Worm (Caenorhabditis elegans): Measurements from ENCODE around the gene Y62F5A.10.
A peak's percentile ranks its signal among the peaks of the same experiment; 100 is the strongest.

Gene Y62F5A.10

ce11 chrII:11537115-11537514 is 15.7 kb downstream of the Y62F5A.10 start:
- TF ChIP-seq nhr-23 (tag; optimal IDR thresholded peaks at IDR 0.05): peak; percentile 15
- TF ChIP-seq ztf-4 (tag; optimal IDR thresholded peaks at IDR 0.05): no peak

ce11 chrII:11537606-11538016 is 16.2 kb downstream of the Y62F5A.10 start:
- TF ChIP-seq nfya-1 (tag; optimal IDR thresholded peaks at IDR 0.05; ENCODE audit: insufficient read depth): no peak
- TF ChIP-seq elt-3 (tag; optimal IDR thresholded peaks at IDR 0.05): no peak
- no peak for TF ChIP-seq ceh-82 (tag; optimal IDR thresholded peaks at IDR 0.05)
- no peak for TF ChIP-seq pha-4 (tag; optimal IDR thresholded peaks at IDR 0.05)
- no peak for TF ChIP-seq jun-1 (tag; optimal IDR thresholded peaks at IDR 0.05)
- TF ChIP-seq unc-62 (GFP tag; optimal IDR thresholded peaks at IDR 0.05): no peak
- TF ChIP-seq nhr-77 (tag; optimal IDR thresholded peaks at IDR 0.05): no peak
- TF ChIP-seq elt-1 (tag; optimal IDR thresholded peaks at IDR 0.05): no peak
- no peak for TF ChIP-seq hmg-11 (tag; optimal IDR thresholded peaks at IDR 0.05)
- TF ChIP-seq eor-1 (tag; optimal IDR thresholded peaks at IDR 0.05): no peak
- TF ChIP-seq mdl-1 (tag; optimal IDR thresholded peaks at IDR 0.05): no peak
- no peak for TF ChIP-seq snpc-4 (tag; optimal IDR thresholded peaks at IDR 0.05)
- no peak for TF ChIP-seq elt-2 (tag; optimal IDR thresholded peaks at IDR 0.05)
- no peak for TF ChIP-seq zag-1 (tag; optimal IDR thresholded peaks at IDR 0.05)
- no peak for TF ChIP-seq nhr-11 (tag; optimal IDR thresholded peaks at IDR 0.05)

ce11 chrII:11538741-11539140 is 17.3 kb downstream of the Y62F5A.10 start, which contains the start of gene Y62F5A.9:
Gene Y62F5A.9 (minus strand): TSS chrII:11538841.
- TF ChIP-seq eor-1 (tag; optimal IDR thresholded peaks at IDR 0.05) (no peak), nhr-43 (tag; optimal IDR thresholded peaks at IDR 0.05; ENCODE audit: poor library complexity, severe bottlenecking) (no peak), nhr-237 (tag; optimal IDR thresholded peaks at IDR 0.05) (no peak), ceh-82 (tag; optimal IDR thresholded peaks at IDR 0.05) (no peak), R02D3.7 (tag; optimal IDR thresholded peaks at IDR 0.05) (no peak)

ce11 chrII:11542385-11542784 is 21.0 kb downstream of the Y62F5A.10 start, which contains the start of gene gtf-2E2:
Gene gtf-2E2 (minus strand): TSS chrII:11542495.
- TF ChIP-seq nfya-1 (tag; optimal IDR thresholded peaks at IDR 0.05; ENCODE audit: insufficient read depth) (peak; percentile 44), egl-5 (tag; optimal IDR thresholded peaks at IDR 0.05) (no peak), fkh-10 (GFP tag; optimal IDR thresholded peaks at IDR 0.05) (no peak), nhr-76 (tag; optimal IDR thresholded peaks at IDR 0.05) (no peak), pha-4 (tag; optimal IDR thresholded peaks at IDR 0.05) (peak; percentile 37), sea-2 (GFP tag; optimal IDR thresholded peaks at IDR 0.05) (no peak), egl-27 (tag; optimal IDR thresholded peaks at IDR 0.05) (no peak), ceh-82 (tag; optimal IDR thresholded peaks at IDR 0.05) (no peak), unc-39 (tag; optimal IDR thresholded peaks at IDR 0.05) (no peak), unc-62 (GFP tag; optimal IDR thresholded peaks at IDR 0.05) (no peak), nhr-25 (tag; optimal IDR thresholded peaks at IDR 0.05) (peak; percentile 10), skn-1 (tag; optimal IDR thresholded peaks at IDR 0.05) (no peak), aly-2 (tag; optimal IDR thresholded peaks at IDR 0.05) (no peak), ama-1 (optimal IDR thresholded peaks at IDR 0.05) (no peak), ceh-28 (tag; optimal IDR thresholded peaks at IDR 0.05) (peak; percentile 34), ceh-16 (tag; optimal IDR thresholded peaks at IDR 0.05) (no peak), elt-2 (tag; optimal IDR thresholded peaks at IDR 0.05) (no peak), nhr-67 (tag; optimal IDR thresholded peaks at IDR 0.05) (no peak), nhr-11 (tag; optimal IDR thresholded peaks at IDR 0.05) (no peak), lin-39 (tag; optimal IDR thresholded peaks at IDR 0.05) (peak; percentile 55), eor-1 (tag; optimal IDR thresholded peaks at IDR 0.05) (no peak), mml-1 (tag; optimal IDR thresholded peaks at IDR 0.05) (no peak), elt-3 (tag; optimal IDR thresholded peaks at IDR 0.05) (no peak), nhr-43 (tag; optimal IDR thresholded peaks at IDR 0.05; ENCODE audit: poor library complexity, severe bottlenecking) (no peak), nhr-28 (tag; optimal IDR thresholded peaks at IDR 0.05) (no peak), jun-1 (tag; optimal IDR thresholded peaks at IDR 0.05) (no peak), nhr-77 (tag; optimal IDR thresholded peaks at IDR 0.05) (no peak), lsy-12 (tag; optimal IDR thresholded peaks at IDR 0.05) (no peak), tbx-2 (tag; optimal IDR thresholded peaks at IDR 0.05) (no peak), fkh-2 (tag; optimal IDR thresholded peaks at IDR 0.05) (no peak), R02D3.7 (tag; optimal IDR thresholded peaks at IDR 0.05) (no peak), elt-1 (tag; optimal IDR thresholded peaks at IDR 0.05) (peak; percentile 17), snpc-4 (tag; optimal IDR thresholded peaks at IDR 0.05) (peak; percentile 56), nhr-23 (tag; optimal IDR thresholded peaks at IDR 0.05) (no peak), nhr-12 (tag; optimal IDR thresholded peaks at IDR 0.05) (no peak), ZK546.5 (tag; optimal IDR thresholded peaks at IDR 0.05) (no peak), daf-12 (tag; optimal IDR thresholded peaks at IDR 0.05) (no peak), mdl-1 (tag; optimal IDR thresholded peaks at IDR 0.05) (no peak), ceh-9 (tag; optimal IDR thresholded peaks at IDR 0.05) (no peak), zag-1 (tag; optimal IDR thresholded peaks at IDR 0.05) (no peak), ztf-11 (tag; optimal IDR thresholded peaks at IDR 0.05) (no peak), lin-15B (tag; optimal IDR thresholded peaks at IDR 0.05) (peak; percentile 31), fos-1 (tag; optimal IDR thresholded peaks at IDR 0.05) (no peak)

Data from whole organism, L3 larva.